Fruit fly (Drosophila melanogaster): ENCODE results near the gene His2Av.

DNA sequence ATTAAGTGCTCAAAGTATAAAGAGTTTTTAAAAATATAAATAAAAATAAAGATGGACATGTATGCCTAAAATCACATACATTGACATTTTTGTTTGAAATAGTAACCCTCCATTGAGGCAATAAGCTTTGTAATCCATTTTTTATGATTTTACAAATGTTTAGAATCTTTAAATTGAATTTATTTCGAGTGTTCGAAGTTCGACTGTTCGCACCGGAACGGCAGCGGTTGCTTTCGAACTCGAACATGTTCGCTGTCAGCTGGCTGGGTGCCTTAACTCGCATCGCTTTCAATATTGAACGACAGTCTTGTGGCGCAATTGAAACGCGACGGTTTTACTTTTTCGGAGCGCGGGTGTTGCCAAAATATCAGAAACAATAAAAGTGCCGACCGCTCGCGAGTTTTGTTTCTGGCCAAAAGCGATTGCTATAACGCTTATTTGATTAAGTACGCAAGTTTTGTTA lies 48.8 kb downstream of the His2Av start, which contains the start of gene CG46339:
- TF ChIP-seq sna (GFP tag; IDR thresholded peaks at IDR 0.05; ENCODE audit: partially characterized antibody) (no peak), CG6854 (GFP tag; optimal IDR thresholded peaks at IDR 0.05) (peak; percentile 87), org-1 (GFP tag; optimal IDR thresholded peaks at IDR 0.05) (peak; percentile 32), repo (GFP tag; optimal IDR thresholded peaks at IDR 0.05) (no peak), CG17359 (tag; optimal IDR thresholded peaks at IDR 0.05) (peak; percentile 64), CG18011 (GFP tag; optimal IDR thresholded peaks at IDR 0.05) (peak; percentile 29), usp (GFP tag; optimal IDR thresholded peaks at IDR 0.05) (no peak), CG33213 (GFP tag; optimal IDR thresholded peaks at IDR 0.05) (peak; percentile 11), dm (GFP tag; optimal IDR thresholded peaks at IDR 0.05) (no peak), CG9817 (tag; optimal IDR thresholded peaks at IDR 0.05) (no peak), caup (GFP tag; optimal IDR thresholded peaks at IDR 0.05; ENCODE audit: severe bottlenecking) (peak; percentile 94), Chrac-16 (GFP tag; optimal IDR thresholded peaks at IDR 0.05) (no peak), TFAM (GFP tag; optimal IDR thresholded peaks at IDR 0.05) (no peak), mirr (GFP tag; optimal IDR thresholded peaks at IDR 0.05) (peak; percentile 91)
